Fruit fly (Drosophila melanogaster) whole organism, prepupa: ENCODE measurements around the gene Polr3G.

Source experiments
- Blimp-1 ChIP-seq: fragments of 200-800 bp; sonication (Bioruptor generic); optimal IDR thresholded peaks from 3 replicates; lab custom pipeline; 2017; ENCODE audit warnings: missing biosample characterization, missing genetic modification characterization, mild to moderate bottlenecking, moderate library complexity, missing genetic modification reagents
- CG10669 ChIP-seq: fragments of 200-800 bp; sonication (Bioruptor generic); optimal IDR thresholded peaks from 3 replicates; lab custom pipeline; 2018; ENCODE audit warnings: missing biosample characterization, mild to moderate bottlenecking, missing genetic modification characterization, moderate library complexity
- CG11294 ChIP-seq: fragments of 200-800 bp; sonication (Bioruptor generic); IDR thresholded peaks from 2 replicates; pipeline ENCODE4 v1.3.6; 2022; ENCODE audit warnings: missing biosample characterization, missing genetic modification characterization
- CG11762 ChIP-seq: fragments of 200-800 bp; sonication (Bioruptor generic); optimal IDR thresholded peaks from 3 replicates; lab custom pipeline; 2016; ENCODE audit warnings: missing biosample characterization, missing genetic modification characterization; ENCODE audit not compliant: insufficient read depth
- CG11902 ChIP-seq: fragments of 200-800 bp; sonication (Bioruptor generic); optimal IDR thresholded peaks from 3 replicates; lab custom pipeline; 2016; ENCODE audit warnings: missing biosample characterization, missing genetic modification characterization
- CG15336 ChIP-seq: fragments of 200-800 bp; sonication (Bioruptor generic); IDR thresholded peaks from 2 replicates; pipeline ENCODE4 v1.3.6; 2022; ENCODE audit warnings: missing biosample characterization, missing genetic modification characterization
- CG1621 ChIP-seq: fragments of 200-800 bp; sonication (Bioruptor generic); optimal IDR thresholded peaks from 3 replicates; lab custom pipeline; 2018; ENCODE audit warnings: missing biosample characterization, mild to moderate bottlenecking, missing genetic modification characterization
- CG3032 ChIP-seq: fragments of 200-800 bp; optimal IDR thresholded peaks from 2 replicates; lab custom pipeline; 2019; ENCODE audit warnings: missing biosample characterization, mild to moderate bottlenecking, missing genetic modification characterization, moderate library complexity
- CG31627 ChIP-seq: fragments of 200-800 bp; sonication (Bioruptor generic); optimal IDR thresholded peaks from 3 replicates; lab custom pipeline; 2016; ENCODE audit warnings: missing biosample characterization, missing genetic modification characterization
- CG34406 ChIP-seq: fragments of 200-800 bp; sonication (Bioruptor generic); optimal IDR thresholded peaks from 3 replicates; lab custom pipeline; 2016; ENCODE audit warnings: missing biosample characterization, missing genetic modification characterization
- CG3919 ChIP-seq: fragments of 200-800 bp; sonication (Bioruptor generic); optimal IDR thresholded peaks from 3 replicates; lab custom pipeline; 2016; ENCODE audit warnings: missing biosample characterization, missing genetic modification characterization
- CG6163 ChIP-seq: fragments of 200-800 bp; sonication (Bioruptor generic); IDR thresholded peaks from 3 replicates; pipeline ENCODE4 v1.3.6; 2022; ENCODE audit warnings: missing biosample characterization, missing genetic modification characterization
- CG6276 ChIP-seq: fragments of 200-800 bp; sonication (Bioruptor generic); optimal IDR thresholded peaks from 2 replicates; lab custom pipeline; 2017; ENCODE audit warnings: missing biosample characterization, mild to moderate bottlenecking, missing genetic modification characterization
- CG6808 ChIP-seq: fragments of 200-800 bp; sonication (Bioruptor generic); optimal IDR thresholded peaks from 3 replicates; lab custom pipeline; 2017; ENCODE audit warnings: missing biosample characterization, missing genetic modification characterization, mild to moderate bottlenecking, moderate library complexity, missing genetic modification reagents
- CG6854 ChIP-seq: fragments of 200-800 bp; sonication (Bioruptor generic); optimal IDR thresholded peaks from 2 replicates; lab custom pipeline; 2017; ENCODE audit warnings: missing biosample characterization, mild to moderate bottlenecking, missing genetic modification characterization
- CG8119 ChIP-seq: fragments of 200-800 bp; sonication (Bioruptor generic); IDR thresholded peaks from 3 replicates; pipeline ENCODE4 v1.3.6; 2022; ENCODE audit warnings: missing biosample characterization, missing genetic modification characterization
- Eip75B ChIP-seq: fragments of 200-800 bp; sonication (Bioruptor generic); optimal IDR thresholded peaks from 3 replicates; lab custom pipeline; 2016; ENCODE audit warnings: missing biosample characterization, missing genetic modification characterization
- Eip78C ChIP-seq: fragments of 200-800 bp; sonication (Bioruptor generic); peaks from one replicate; lab custom pipeline; 2016; ENCODE audit warnings: missing biosample characterization, missing genetic modification characterization
- Eip93F ChIP-seq: fragments of 200-800 bp; sonication (Bioruptor generic); optimal IDR thresholded peaks from 2 replicates; lab custom pipeline; 2016; ENCODE audit warnings: missing biosample characterization, mild to moderate bottlenecking, missing genetic modification characterization
- Ets96B ChIP-seq: fragments of 200-800 bp; optimal IDR thresholded peaks from 2 replicates; lab custom pipeline; 2019; ENCODE audit warnings: missing biosample characterization, mild to moderate bottlenecking, missing genetic modification characterization, moderate library complexity
- Hr38 ChIP-seq: sonication (Bioruptor generic); optimal IDR thresholded peaks from 2 replicates; lab custom pipeline; 2016; ENCODE audit warnings: missing biosample characterization, missing genetic modification characterization
- Hr39 ChIP-seq: fragments of 200-800 bp; sonication (Bioruptor generic); optimal IDR thresholded peaks from 2 replicates; lab custom pipeline; 2016; ENCODE audit warnings: missing biosample characterization, missing genetic modification characterization
- Hr4 ChIP-seq: fragments of 200-800 bp; sonication (Bioruptor generic); optimal IDR thresholded peaks from 3 replicates; lab custom pipeline; 2016; ENCODE audit warnings: missing biosample characterization, missing genetic modification characterization
- Lpt ChIP-seq: fragments of 200-800 bp; sonication (Bioruptor generic); optimal IDR thresholded peaks from 3 replicates; lab custom pipeline; 2016; ENCODE audit warnings: missing biosample characterization, missing genetic modification characterization
- Met ChIP-seq: fragments of 200-800 bp; sonication (Bioruptor generic); optimal IDR thresholded peaks from 3 replicates; lab custom pipeline; 2016; ENCODE audit warnings: missing biosample characterization, missing genetic modification characterization
- OdsH ChIP-seq: fragments of 200-800 bp; sonication (Bioruptor generic); optimal IDR thresholded peaks from 3 replicates; lab custom pipeline; 2016; ENCODE audit warnings: missing biosample characterization, missing genetic modification characterization
- Smox ChIP-seq: fragments of 200-800 bp; sonication (Bioruptor generic); optimal IDR thresholded peaks from 3 replicates; lab custom pipeline; 2016; ENCODE audit warnings: missing biosample characterization, missing genetic modification characterization
- Sox102F ChIP-seq: fragments of 200-800 bp; sonication (Bioruptor generic); optimal IDR thresholded peaks from 2 replicates; lab custom pipeline; 2016; ENCODE audit warnings: missing biosample characterization, mild to moderate bottlenecking, missing genetic modification characterization
- cyc ChIP-seq: fragments of 200-800 bp; sonication (Bioruptor generic); optimal IDR thresholded peaks from 3 replicates; lab custom pipeline; 2016; ENCODE audit warnings: missing biosample characterization, missing genetic modification characterization
- dsx ChIP-seq: fragments of 200-800 bp; optimal IDR thresholded peaks from 3 replicates; lab custom pipeline; 2019; ENCODE audit warnings: missing biosample characterization, mild to moderate bottlenecking, missing genetic modification characterization, moderate library complexity; ENCODE audit not compliant: poor library complexity, severe bottlenecking
- eg ChIP-seq: fragments of 200-800 bp; sonication (Bioruptor generic); IDR thresholded peaks from 3 replicates; pipeline ENCODE4 v1.3.6; 2022; ENCODE audit warnings: missing biosample characterization, missing genetic modification characterization
- fd59A ChIP-seq: fragments of 200-800 bp; sonication (Bioruptor generic); optimal IDR thresholded peaks from 2 replicates; lab custom pipeline; 2017; ENCODE audit warnings: missing biosample characterization, mild to moderate bottlenecking, missing genetic modification characterization, missing genetic modification reagents
- fkh ChIP-seq: fragments of 200-800 bp; sonication (Bioruptor generic); optimal IDR thresholded peaks from 3 replicates; lab custom pipeline; 2017; ENCODE audit warnings: missing biosample characterization, mild to moderate bottlenecking, missing genetic modification characterization, moderate library complexity
- lz ChIP-seq: fragments of 200-800 bp; sonication (Bioruptor generic); optimal IDR thresholded peaks from 3 replicates; lab custom pipeline; 2016; ENCODE audit warnings: missing biosample characterization, missing genetic modification characterization
- pdm3 ChIP-seq: fragments of 200-800 bp; sonication (Bioruptor generic); optimal IDR thresholded peaks from 3 replicates; lab custom pipeline; 2016; ENCODE audit warnings: missing biosample characterization, missing genetic modification characterization
- ss ChIP-seq, 2 experiments: fragments of 200-800 bp; sonication (Bioruptor generic); optimal IDR thresholded peaks; 2 replicates in 1 of 2; 3 replicates in 1 of 2; lab custom pipeline; 2017 to 2018; ENCODE audit warnings: mild to moderate bottlenecking in 2 of 2, missing biosample characterization in 2 of 2, missing genetic modification characterization in 2 of 2, moderate library complexity in 1 of 2
- svp ChIP-seq: fragments of 200-800 bp; sonication (Bioruptor generic); peaks from one replicate; lab custom pipeline; 2016; ENCODE audit warnings: missing biosample characterization, missing genetic modification characterization
- vri ChIP-seq: fragments of 200-800 bp; sonication (Bioruptor generic); optimal IDR thresholded peaks from 3 replicates; lab custom pipeline; 2016; ENCODE audit warnings: missing biosample characterization, mild to moderate bottlenecking, missing genetic modification characterization

The Polr3G gene

DNA sequence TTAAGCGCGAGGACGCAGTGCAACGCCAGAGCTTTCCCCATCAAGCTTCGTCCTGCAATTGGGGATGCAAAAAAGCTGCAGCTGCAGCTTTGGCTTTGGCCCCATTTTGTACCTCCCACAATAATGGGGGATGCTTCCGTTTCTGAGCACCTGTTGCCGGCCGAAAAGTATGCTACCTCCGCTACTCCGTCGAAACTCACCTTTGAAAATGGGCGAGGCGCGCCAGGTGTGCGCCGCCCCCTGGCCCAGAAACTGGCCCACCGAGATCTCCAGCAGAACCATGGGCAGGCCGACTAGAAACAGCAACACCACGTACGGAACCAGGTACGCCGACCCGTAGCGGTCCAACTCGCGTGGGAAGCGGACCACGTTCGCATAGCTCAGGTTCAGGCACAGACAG lies 25.5 kb downstream of the Polr3G start:
- TF ChIP-seq vri (GFP tag; lab: Kevin White, UChicago), result no peak
- TF ChIP-seq Sox102F (GFP tag; lab: Kevin White, UChicago), result no peak
- TF ChIP-seq Smox (GFP tag; lab: Kevin White, UChicago), result no peak
- TF ChIP-seq Hr4 (GFP tag; lab: Kevin White, UChicago), result no peak
- no peak for TF ChIP-seq CG11762 (GFP tag; lab: Kevin White, UChicago)
- TF ChIP-seq eg, result no peak
- TF ChIP-seq Ets96B (tag; lab: Kevin White, UChicago), result no peak
- TF ChIP-seq Blimp-1 (GFP tag; lab: Kevin White, UChicago), result no peak
- TF ChIP-seq fkh (GFP tag; lab: Kevin White, UChicago), result no peak
- TF ChIP-seq CG8119 (GFP tag; lab: Robert Waterston, UW), result no peak
- TF ChIP-seq Eip75B (GFP tag; lab: Kevin White, UChicago), result no peak
- TF ChIP-seq pdm3 (GFP tag; lab: Kevin White, UChicago), result no peak
- no peak for TF ChIP-seq CG34406 (GFP tag; lab: Kevin White, UChicago)
- TF ChIP-seq svp (GFP tag; lab: Kevin White, UChicago), result no peak
- no peak for TF ChIP-seq CG15336 (GFP tag; lab: Robert Waterston, UW)
- TF ChIP-seq Hr39 (GFP tag; lab: Kevin White, UChicago), result no peak
- no peak for TF ChIP-seq CG11294 (GFP tag; lab: Robert Waterston, UW)

- TF ChIP-seq fd59A (GFP tag; lab: Kevin White, UChicago) (peak; percentile 3), CG1621 (tag; lab: Kevin White, UChicago) (no peak)
- TF ChIP-seq, all 60 proteins: peak for 1
Observed at dm6 chr3L:17400911-17401310, 26.0 kb downstream of the Polr3G start.

dm6 chr3L:17399014-17399413 lies 27.9 kb downstream of the Polr3G start:
- TF ChIP-seq Eip78C (GFP tag; lab: Kevin White, UChicago) (no peak), CG15336 (GFP tag; lab: Robert Waterston, UW) (no peak), CG10669 (GFP tag; lab: Kevin White, UChicago) (no peak), svp (GFP tag; lab: Kevin White, UChicago) (no peak)

dm6 chr3L:17394435-17395017 lies 32.4 kb downstream of the Polr3G start:
- TF ChIP-seq Ets96B (tag; lab: Kevin White, UChicago) (no peak), CG34406 (GFP tag; lab: Kevin White, UChicago) (no peak), fkh (GFP tag; lab: Kevin White, UChicago) (no peak), CG11762 (GFP tag; lab: Kevin White, UChicago) (no peak), CG15336 (GFP tag; lab: Robert Waterston, UW) (no peak), CG8119 (GFP tag; lab: Robert Waterston, UW) (no peak), Eip78C (GFP tag; lab: Kevin White, UChicago) (no peak), Hr38 (GFP tag; lab: Kevin White, UChicago) (no peak), CG31627 (GFP tag; lab: Kevin White, UChicago) (no peak), Eip93F (GFP tag; lab: Kevin White, UChicago) (no peak), lz (GFP tag; lab: Kevin White, UChicago) (no peak), CG3919 (GFP tag; lab: Kevin White, UChicago) (no peak), CG3032 (tag; lab: Kevin White, UChicago) (no peak), Hr39 (GFP tag; lab: Kevin White, UChicago) (no peak)

dm6 chr3L:17393098-17393497 lies 33.8 kb downstream of the Polr3G start:
- no peak for TF ChIP-seq Blimp-1 (GFP tag; lab: Kevin White, UChicago)
- no peak for TF ChIP-seq CG6163 (GFP tag; lab: Robert Waterston, UW)
- peak; percentile 6 for TF ChIP-seq Eip78C (GFP tag; lab: Kevin White, UChicago)
- no peak for TF ChIP-seq CG6854 (GFP tag; lab: Kevin White, UChicago)

DNA sequence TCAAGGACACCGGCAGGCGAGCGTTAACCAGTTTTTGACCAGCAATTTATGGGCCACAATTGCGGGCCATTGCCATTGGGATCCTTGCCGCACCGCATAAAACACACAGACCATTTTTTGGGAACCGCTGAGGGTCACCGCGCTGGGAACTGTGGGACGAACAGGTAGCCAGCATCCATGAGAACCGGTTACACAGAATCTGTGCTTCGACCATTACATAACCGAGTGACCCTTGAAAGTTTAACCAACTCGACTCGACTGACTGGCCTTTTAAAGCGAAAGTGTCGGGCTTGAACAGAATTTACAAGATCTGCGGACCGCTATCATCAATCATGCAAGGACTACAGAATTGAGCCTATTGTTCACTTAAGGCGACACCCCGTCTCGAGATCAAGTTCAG lies 34.5 kb downstream of the Polr3G start:
- no peak for TF ChIP-seq Smox (GFP tag; lab: Kevin White, UChicago)
- no peak for TF ChIP-seq Met (GFP tag; lab: Kevin White, UChicago)
- no peak for TF ChIP-seq Lpt (GFP tag; lab: Kevin White, UChicago)
- no peak for TF ChIP-seq CG6276
- no peak for TF ChIP-seq OdsH (GFP tag; lab: Kevin White, UChicago)
- TF ChIP-seq CG11902, result no peak
- no peak for TF ChIP-seq CG3919 (GFP tag; lab: Kevin White, UChicago)
- no peak for TF ChIP-seq dsx
- no peak for TF ChIP-seq cyc
- TF ChIP-seq eg, result no peak
- no peak for TF ChIP-seq fkh (GFP tag; lab: Kevin White, UChicago)
- TF ChIP-seq Ets96B (tag; lab: Kevin White, UChicago), result no peak
- TF ChIP-seq CG6808, result no peak
- no peak for TF ChIP-seq ss (GFP tag; optimal IDR thresholded peaks at IDR 0.05; lab: Kevin White, UChicago)
- TF ChIP-seq CG6854 (GFP tag; lab: Kevin White, UChicago), result no peak
- TF ChIP-seq vri (GFP tag; lab: Kevin White, UChicago), result peak; percentile 87
- peak; percentile 70 for TF ChIP-seq Blimp-1 (GFP tag; lab: Kevin White, UChicago)
